Worm (Caenorhabditis elegans) whole organism, young adult: Measurements from ENCODE around the gene F14F7.5.

Experiments used
- C06A6.2 ChIP-seq: fragments of 200-800 bp; sonication (Bioruptor generic); conservative IDR thresholded peaks from 2 replicates; pipeline ENCODE4 v1.3.6; 2022; ENCODE audit warnings: missing genetic modification characterization, missing compliant biosample characterization
- D2030.7 ChIP-seq: fragments of 200-800 bp; sonication (Bioruptor generic); IDR thresholded peaks from 2 replicates; pipeline ENCODE4 v1.3.6; 2022; ENCODE audit warnings: missing genetic modification reagents, missing genetic modification characterization, missing compliant biosample characterization
- F10E7.11 ChIP-seq: sonication (generic microtip); optimal IDR thresholded peaks from 2 replicates; lab custom pipeline; 2017; ENCODE audit warnings: mild to moderate bottlenecking, missing genetic modification characterization, moderate library complexity, missing compliant biosample characterization
- F23B12.7 ChIP-seq: sonication (generic microtip); optimal IDR thresholded peaks from 2 replicates; lab custom pipeline; 2017; ENCODE audit warnings: missing genetic modification characterization, mild to moderate bottlenecking, missing compliant biosample characterization, antibody characterized with exemption, moderate library complexity; ENCODE audit not compliant: insufficient read depth
- F33H1.4 ChIP-seq: fragments of 200-800 bp; sonication (Bioruptor generic); IDR thresholded peaks from 2 replicates; pipeline ENCODE4 v1.3.6; 2022; ENCODE audit warnings: missing genetic modification reagents, missing genetic modification characterization, missing compliant biosample characterization
- F49E8.2 ChIP-seq: sonication (generic microtip); optimal IDR thresholded peaks from 3 replicates; lab custom pipeline; 2017; ENCODE audit warnings: missing genetic modification characterization, mild to moderate bottlenecking, missing compliant biosample characterization, antibody characterized with exemption, moderate library complexity; ENCODE audit not compliant: insufficient read depth
- Y95B8A.8 ChIP-seq: fragments of 200-800 bp; sonication (Bioruptor generic); IDR thresholded peaks from 2 replicates; pipeline ENCODE4 v1.3.6; 2022; ENCODE audit warnings: missing genetic modification reagents, missing genetic modification characterization, missing compliant biosample characterization
- akir-1 ChIP-seq: fragments of 200-800 bp; sonication (Bioruptor generic); optimal IDR thresholded peaks from 2 replicates; lab custom pipeline; 2018; ENCODE audit warnings: mild to moderate bottlenecking, missing genetic modification characterization, moderate library complexity, missing compliant biosample characterization
- ama-1 ChIP-seq, 3 experiments: fragments of 150-350 bp in 1 of 3; sonication (generic microtip) in 2 of 3; optimal IDR thresholded peaks; 2 replicates each; lab custom pipeline; 2014 to 2018; ENCODE audit warnings: missing biosample characterization in 2 of 3, missing genetic modification characterization in 2 of 3, missing genetic modification reagents in 2 of 3
- atf-7 ChIP-seq: sonication (generic microtip); optimal IDR thresholded peaks from 2 replicates; lab custom pipeline; 2017; ENCODE audit warnings: mild to moderate bottlenecking, missing genetic modification characterization, missing compliant biosample characterization
- attf-3 ChIP-seq: fragments of 200-800 bp; sonication (Bioruptor generic); conservative IDR thresholded peaks from 2 replicates; pipeline ENCODE4 v1.3.6; 2022; ENCODE audit warnings: missing genetic modification reagents, missing genetic modification characterization, missing compliant biosample characterization
- ccch-3 ChIP-seq: fragments of 200-800 bp; sonication (Bioruptor generic); optimal IDR thresholded peaks from 2 replicates; lab custom pipeline; 2018; ENCODE audit warnings: mild to moderate bottlenecking, missing genetic modification characterization, missing compliant biosample characterization
- ceh-27 ChIP-seq: fragments of 200-800 bp; sonication (Bioruptor generic); optimal IDR thresholded peaks from 2 replicates; lab custom pipeline; 2018; ENCODE audit warnings: mild to moderate bottlenecking, missing genetic modification characterization, moderate library complexity, missing compliant biosample characterization
- ceh-58 ChIP-seq: fragments of 200-800 bp; sonication (Bioruptor generic); IDR thresholded peaks from 2 replicates; pipeline ENCODE4 v1.3.6; 2022; ENCODE audit warnings: missing genetic modification characterization, missing compliant biosample characterization
- ceh-79 ChIP-seq: sonication (generic microtip); optimal IDR thresholded peaks from 2 replicates; lab custom pipeline; 2017; ENCODE audit warnings: mild to moderate bottlenecking, missing genetic modification characterization, missing compliant biosample characterization
- ceh-91 ChIP-seq: fragments of 200-800 bp; sonication (Bioruptor generic); IDR thresholded peaks from 2 replicates; pipeline ENCODE4 v1.3.6; 2022; ENCODE audit warnings: missing genetic modification reagents, missing genetic modification characterization, missing compliant biosample characterization
- die-1 ChIP-seq: sonication (generic microtip); optimal IDR thresholded peaks from 2 replicates; lab custom pipeline; 2016; ENCODE audit warnings: missing genotype, mild to moderate bottlenecking, missing genetic modification characterization, missing compliant biosample characterization
- dox-1 ChIP-seq: fragments of 200-800 bp; sonication (Bioruptor generic); IDR thresholded peaks from 2 replicates; pipeline ENCODE4 v1.3.6; 2022; ENCODE audit warnings: missing genetic modification reagents, missing genetic modification characterization, missing compliant biosample characterization
- him-1 ChIP-seq: sonication (generic microtip); optimal IDR thresholded peaks from 2 replicates; lab custom pipeline; 2016; ENCODE audit warnings: missing genotype, missing genetic modification reagents, missing genetic modification characterization, missing compliant biosample characterization
- hlh-26 ChIP-seq: fragments of 200-800 bp; sonication (Bioruptor generic); conservative IDR thresholded peaks from 2 replicates; pipeline ENCODE4 v1.3.6; 2022; ENCODE audit warnings: missing genetic modification reagents, missing genetic modification characterization, missing compliant biosample characterization
- hrde-1 ChIP-seq: sonication (generic microtip); optimal IDR thresholded peaks from 2 replicates; lab custom pipeline; 2016; ENCODE audit warnings: missing genetic modification characterization, mild to moderate bottlenecking, missing compliant biosample characterization, moderate library complexity, missing genotype, missing genetic modification reagents, borderline replicate concordance
- let-526 ChIP-seq: fragments of 200-800 bp; sonication (Bioruptor generic); IDR thresholded peaks from 2 replicates; pipeline ENCODE4 v1.3.6; 2022; ENCODE audit warnings: missing genetic modification reagents, missing genetic modification characterization, missing compliant biosample characterization
- lin-26 ChIP-seq: fragments of 200-800 bp; sonication (Bioruptor generic); IDR thresholded peaks from 2 replicates; pipeline ENCODE4 v1.3.6; 2022; ENCODE audit warnings: missing genetic modification reagents, missing genetic modification characterization, missing compliant biosample characterization
- lin-40 ChIP-seq: sonication (generic microtip); optimal IDR thresholded peaks from 2 replicates; lab custom pipeline; 2016; ENCODE audit warnings: missing genetic modification characterization, mild to moderate bottlenecking, missing compliant biosample characterization, missing genotype, missing genetic modification reagents
- lir-1 ChIP-seq: fragments of 200-800 bp; sonication (Bioruptor generic); conservative IDR thresholded peaks from 2 replicates; pipeline ENCODE4 v1.3.6; 2022; ENCODE audit warnings: missing genetic modification reagents, missing genetic modification characterization, missing compliant biosample characterization
- lsl-1 ChIP-seq: fragments of 200-800 bp; sonication (Bioruptor generic); optimal IDR thresholded peaks from 2 replicates; lab custom pipeline; 2018; ENCODE audit warnings: mild to moderate bottlenecking, missing genetic modification characterization, moderate library complexity, missing compliant biosample characterization
- madf-3 ChIP-seq: fragments of 200-800 bp; sonication (Bioruptor generic); IDR thresholded peaks from 2 replicates; pipeline ENCODE4 v1.3.6; 2022; ENCODE audit warnings: missing genetic modification reagents, missing genetic modification characterization, missing compliant biosample characterization
- madf-8 ChIP-seq: fragments of 200-800 bp; sonication (Bioruptor generic); conservative IDR thresholded peaks from 2 replicates; pipeline ENCODE4 v1.3.6; 2022; ENCODE audit warnings: missing genetic modification reagents, missing genetic modification characterization, missing compliant biosample characterization
- mcd-1 ChIP-seq: fragments of 200-800 bp; sonication (Bioruptor generic); IDR thresholded peaks from 2 replicates; pipeline ENCODE4 v1.3.6; 2022; ENCODE audit warnings: missing genetic modification reagents, missing genetic modification characterization, missing compliant biosample characterization
- mel-28 ChIP-seq: sonication (generic microtip); optimal IDR thresholded peaks from 2 replicates; lab custom pipeline; 2016; ENCODE audit warnings: borderline replicate concordance, mild to moderate bottlenecking, missing genetic modification characterization, missing compliant biosample characterization
- mes-4 ChIP-seq: sonication (generic microtip); optimal IDR thresholded peaks from 2 replicates; lab custom pipeline; 2016; ENCODE audit warnings: missing genotype, missing genetic modification characterization, missing compliant biosample characterization
- nhr-179 ChIP-seq: sonication (generic microtip); optimal IDR thresholded peaks from 2 replicates; lab custom pipeline; 2016; ENCODE audit warnings: mild to moderate bottlenecking, missing genetic modification characterization, missing compliant biosample characterization
- nhr-90 ChIP-seq: sonication (generic microtip); optimal IDR thresholded peaks from 2 replicates; lab custom pipeline; 2016; ENCODE audit warnings: missing genotype, mild to moderate bottlenecking, missing genetic modification characterization, missing compliant biosample characterization
- pbrm-1 ChIP-seq: fragments of 200-800 bp; sonication (Bioruptor generic); IDR thresholded peaks from 2 replicates; pipeline ENCODE4 v1.3.6; 2022; ENCODE audit warnings: missing genetic modification reagents, missing genetic modification characterization, missing compliant biosample characterization
- rcor-1 ChIP-seq: fragments of 200-800 bp; sonication (Bioruptor generic); IDR thresholded peaks from 2 replicates; pipeline ENCODE4 v1.3.6; 2022; ENCODE audit warnings: missing genetic modification reagents, missing genetic modification characterization, missing compliant biosample characterization
- repo-1 ChIP-seq: sonication (generic microtip); optimal IDR thresholded peaks from 2 replicates; lab custom pipeline; 2017; ENCODE audit warnings: mild to moderate bottlenecking, missing genetic modification characterization, missing compliant biosample characterization
- rpc-1 ChIP-seq, 2 experiments: fragments of 150-350 bp in 1 of 2; sonication (generic microtip) in 1 of 2; optimal IDR thresholded peaks; 2 replicates each; lab custom pipeline; 2014 to 2018; ENCODE audit warnings: missing biosample characterization in 1 of 2, missing genetic modification characterization in 1 of 2, missing genetic modification reagents in 1 of 2, missing genotype in 1 of 2
- sdz-38 ChIP-seq: sonication (generic microtip); optimal IDR thresholded peaks from 2 replicates; lab custom pipeline; 2016; ENCODE audit warnings: missing genotype, missing genetic modification characterization, missing compliant biosample characterization
- sea-2 ChIP-seq: fragments of 200-800 bp; sonication (Bioruptor generic); IDR thresholded peaks from 2 replicates; pipeline ENCODE4 v1.3.6; 2022; ENCODE audit warnings: missing genetic modification characterization, missing compliant biosample characterization
- snpc-1.1 ChIP-seq: sonication (generic microtip); optimal IDR thresholded peaks from 2 replicates; lab custom pipeline; 2017; ENCODE audit warnings: missing genetic modification characterization, mild to moderate bottlenecking, missing compliant biosample characterization, antibody characterized with exemption, moderate library complexity, missing genotype, missing genetic modification reagents; ENCODE audit not compliant: insufficient read depth
- snpc-3.4 ChIP-seq: sonication (generic microtip); optimal IDR thresholded peaks from 2 replicates; lab custom pipeline; 2017; ENCODE audit warnings: missing genetic modification characterization, mild to moderate bottlenecking, missing compliant biosample characterization, antibody characterized with exemption, moderate library complexity, missing genotype, missing genetic modification reagents
- tbx-9 ChIP-seq: sonication (generic microtip); optimal IDR thresholded peaks from 2 replicates; lab custom pipeline; 2016; ENCODE audit warnings: borderline replicate concordance, missing genetic modification characterization, inconsistent platforms, missing compliant biosample characterization
- tlf-1 ChIP-seq: fragments of 200-800 bp; sonication (Bioruptor generic); optimal IDR thresholded peaks from 2 replicates; lab custom pipeline; 2018; ENCODE audit warnings: mild to moderate bottlenecking, missing genetic modification characterization, missing compliant biosample characterization
- unc-62 ChIP-seq: fragments of 150-350 bp; optimal IDR thresholded peaks from 2 replicates; lab custom pipeline; 2014; ENCODE audit warnings: missing biosample characterization, missing genetic modification reagents, missing genetic modification characterization
- ztf-26 ChIP-seq: sonication (generic microtip); optimal IDR thresholded peaks from 2 replicates; lab custom pipeline; 2017; ENCODE audit warnings: missing genetic modification characterization, missing compliant biosample characterization
- ztf-28 ChIP-seq: fragments of 200-800 bp; sonication (Bioruptor generic); IDR thresholded peaks from 2 replicates; pipeline ENCODE4 v1.3.6; 2022; ENCODE audit warnings: missing genetic modification reagents, missing genetic modification characterization, missing compliant biosample characterization

F14F7.5 gene

ce11 chrIII:13015754-13016317 is 16.0 kb upstream of the F14F7.5 start (continued):
- TF ChIP-seq F23B12.7 (peak; percentile 71), lin-26 (GFP tag; lab: Robert Waterston, UW) (peak; percentile 93), sdz-38 (tag; lab: Kevin White, UChicago) (no peak), ccch-3 (GFP tag; lab: Kevin White, UChicago) (no peak), dox-1 (GFP tag; lab: Robert Waterston, UW) (peak; percentile 74), hlh-26 (GFP tag; lab: Robert Waterston, UW) (no peak), ceh-27 (GFP tag; lab: Kevin White, UChicago) (peak; percentile 9), C06A6.2 (peak; percentile 30; the same call in 1 of the 2 replicates), unc-62 (GFP tag; lab: Kevin White, UChicago) (no peak), die-1 (peak; percentile 63), tbx-9 (tag; lab: Kevin White, UChicago) (no peak), akir-1 (GFP tag; lab: Kevin White, UChicago) (no peak), F10E7.11 (tag; lab: Kevin White, UChicago) (peak; percentile 46), him-1 (tag; lab: Kevin White, UChicago) (peak; percentile 69), F49E8.2 (tag; lab: Kevin White, UChicago) (no peak), sea-2 (GFP tag; lab: Robert Waterston, UW) (no peak), repo-1 (tag; lab: Kevin White, UChicago) (peak; percentile 66), rcor-1 (peak; percentile 33; the same call in 1 of the 2 replicates), ceh-58 (0 out of 2 replicates have a peak, but pooled peaks have one; percentile 12), madf-3 (GFP tag; lab: Robert Waterston, UW) (no peak), mcd-1 (peak; percentile 59), tlf-1 (GFP tag; lab: Kevin White, UChicago) (no peak), let-526 (0 out of 2 replicates have a peak, but pooled peaks have one; percentile 13), ama-1 (optimal IDR thresholded peaks at IDR 0.05; lab: Kevin White, UChicago) (no peak), ama-1 (GFP tag; optimal IDR thresholded peaks at IDR 0.05; lab: Kevin White, UChicago) (peak; percentile 4 to 76), Y95B8A.8 (GFP tag; lab: Robert Waterston, UW) (no peak), nhr-179 (no peak), atf-7 (tag; lab: Kevin White, UChicago) (peak; percentile 1), lsl-1 (peak; percentile 23), ztf-28 (GFP tag; lab: Robert Waterston, UW) (0 out of 2 replicates have a peak, but pooled peaks have one; percentile 29), pbrm-1 (GFP tag; lab: Robert Waterston, UW) (peak; percentile 56; the same call in 1 of the 2 replicates), snpc-3.4 (tag; lab: Kevin White, UChicago) (peak; percentile 31), mel-28 (tag; lab: Kevin White, UChicago) (no peak), ztf-26 (tag; lab: Kevin White, UChicago) (peak; percentile 50), snpc-1.1 (tag; lab: Kevin White, UChicago) (peak; percentile 6), F33H1.4 (peak; percentile 42; the same call in 1 of the 2 replicates), ceh-79 (tag; lab: Kevin White, UChicago) (no peak), hrde-1 (tag; lab: Kevin White, UChicago) (no peak), attf-3 (GFP tag; lab: Robert Waterston, UW) (peak; percentile 33; the same call in 1 of the 2 replicates), lin-40 (peak; percentile 57), ceh-91 (GFP tag; lab: Robert Waterston, UW) (no peak), rpc-1 (optimal IDR thresholded peaks at IDR 0.05; lab: Kevin White, UChicago) (peak; percentile 82), rpc-1 (tag; optimal IDR thresholded peaks at IDR 0.05; lab: Kevin White, UChicago) (peak; percentile 88), mes-4 (tag; lab: Kevin White, UChicago) (no peak), nhr-90 (tag; lab: Kevin White, UChicago) (peak; percentile 66), madf-8 (GFP tag; lab: Robert Waterston, UW) (no peak), D2030.7 (GFP tag; lab: Robert Waterston, UW) (0 out of 2 replicates have a peak, but pooled peaks have one; percentile 13), lir-1 (GFP tag; lab: Robert Waterston, UW) (0 out of 2 replicates have a peak, but pooled peaks have one; percentile 53)
